Worm (Caenorhabditis elegans): Measurements from ENCODE around the gene T04C9.3.

DNA sequence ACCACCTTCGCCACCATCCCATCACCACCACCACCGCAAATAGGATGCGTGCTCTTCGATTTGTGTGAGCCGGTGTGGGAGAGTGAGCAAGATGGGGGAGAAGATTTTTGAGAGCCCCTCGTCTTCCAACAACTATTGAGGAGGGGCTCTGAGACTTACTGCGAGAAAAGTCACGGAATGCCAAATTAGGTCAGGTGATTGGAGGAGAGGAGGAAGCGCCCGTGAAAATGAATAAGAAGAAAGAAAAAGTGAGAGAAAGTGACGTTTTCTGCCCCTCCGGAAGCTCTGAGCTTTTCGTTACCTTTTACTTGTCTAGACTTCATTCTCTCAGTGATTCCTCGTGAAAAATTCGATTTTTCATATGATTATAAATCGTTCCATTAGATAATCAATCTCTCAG, 13.2 kb downstream of the T04C9.3 start:
- TF ChIP-seq flt-1 (GFP tag; IDR thresholded peaks at IDR 0.05) (no peak), ztf-29 (GFP tag; IDR thresholded peaks at IDR 0.05) (no peak), T22C8.4 (GFP tag; IDR thresholded peaks at IDR 0.05) (no peak), cog-1 (tag; optimal IDR thresholded peaks at IDR 0.05) (no peak)
